Fruit fly (Drosophila melanogaster): Measurements from ENCODE around the gene Diap1.

Diap1 gene

dm6 chr3L:16051719-16052122 is 887 bp upstream of the Diap1 start, which contains the start of gene Mbs (continued):
- TF ChIP-seq CG6791 (GFP tag; IDR thresholded peaks at IDR 0.05; ENCODE audit: partially characterized antibody) (peak; percentile 71), CG15479 (GFP tag; optimal IDR thresholded peaks at IDR 0.05) (no peak), CG10543 (GFP tag; optimal IDR thresholded peaks at IDR 0.05) (peak; percentile 70), CG7556 (GFP tag; optimal IDR thresholded peaks at IDR 0.05) (no peak), CG9437 (GFP tag; optimal IDR thresholded peaks at IDR 0.05) (no peak), so (GFP tag; IDR thresholded peaks at IDR 0.05) (peak; percentile 58; the same call in 1 of the 3 replicates), CG17802 (tag; optimal IDR thresholded peaks at IDR 0.05) (no peak), ara (GFP tag; IDR thresholded peaks at IDR 0.05) (no peak), shn (GFP tag; optimal IDR thresholded peaks at IDR 0.05) (no peak), CG17568 (GFP tag; optimal IDR thresholded peaks at IDR 0.05) (no peak), bcd (GFP tag; optimal IDR thresholded peaks at IDR 0.05) (no peak), CG8281 (tag; optimal IDR thresholded peaks at IDR 0.05) (no peak), CG16813 (GFP tag; IDR thresholded peaks at IDR 0.05; ENCODE audit: partially characterized antibody) (peak; percentile 57; the same call in 2 of the 3 replicates), jing (GFP tag; optimal IDR thresholded peaks at IDR 0.05) (no peak), stwl (tag; optimal IDR thresholded peaks at IDR 0.05) (peak; percentile 43), CG10366 (GFP tag; IDR thresholded peaks at IDR 0.05) (no peak; the same call in 1 of the 2 replicates), corto (GFP tag; optimal IDR thresholded peaks at IDR 0.05) (no peak), CG2116 (GFP tag; optimal IDR thresholded peaks at IDR 0.05) (no peak), CG2120 (GFP tag; optimal IDR thresholded peaks at IDR 0.05) (no peak), CG9932 (GFP tag; IDR thresholded peaks at IDR 0.05) (peak; percentile 7; the same call in 1 of the 2 replicates), Sry-δ (GFP tag; optimal IDR thresholded peaks at IDR 0.05) (peak; percentile 49), NC2β (GFP tag; optimal IDR thresholded peaks at IDR 0.05) (no peak), ci (GFP tag; IDR thresholded peaks at IDR 0.05) (peak; percentile 62; the same call in 2 of the 3 replicates), CG4854 (GFP tag; optimal IDR thresholded peaks at IDR 0.05) (no peak), CG42726 (GFP tag; IDR thresholded peaks at IDR 0.05; ENCODE audit: partially characterized antibody) (peak; percentile 54; the same call in 1 of the 2 replicates), CG17186 (GFP tag; optimal IDR thresholded peaks at IDR 0.05) (peak; percentile 46), CG34224 (GFP tag; IDR thresholded peaks at IDR 0.05; ENCODE audit: partially characterized antibody) (peak; percentile 78), tin (GFP tag; optimal IDR thresholded peaks at IDR 0.05) (no peak), abd-A (tag; optimal IDR thresholded peaks at IDR 0.05) (peak; percentile 61), cad (GFP tag; optimal IDR thresholded peaks at IDR 0.05) (no peak), dm (GFP tag; optimal IDR thresholded peaks at IDR 0.05) (no peak), Six4 (GFP tag; optimal IDR thresholded peaks at IDR 0.05) (no peak), lmd (GFP tag; IDR thresholded peaks at IDR 0.05) (no peak), CG18619 (GFP tag; optimal IDR thresholded peaks at IDR 0.05) (peak; percentile 23), Chrac-16 (GFP tag; optimal IDR thresholded peaks at IDR 0.05) (no peak), CG11695 (GFP tag; IDR thresholded peaks at IDR 0.05) (no peak), GATAe (GFP tag; conservative IDR thresholded peaks at IDR 0.05) (no peak), Hey (tag; optimal IDR thresholded peaks at IDR 0.05) (no peak), CG18011 (GFP tag; optimal IDR thresholded peaks at IDR 0.05) (no peak), nerfin-2 (GFP tag; IDR thresholded peaks at IDR 0.05; ENCODE audit: partially characterized antibody) (0 out of 2 replicates have a peak, but pooled peaks have one; percentile 7), CG9876 (GFP tag; optimal IDR thresholded peaks at IDR 0.05) (no peak), Meics (GFP tag; optimal IDR thresholded peaks at IDR 0.05) (peak; percentile 12), CG33213 (GFP tag; optimal IDR thresholded peaks at IDR 0.05) (peak; percentile 51), Rx (GFP tag; IDR thresholded peaks at IDR 0.05) (no peak), Dip2 (GFP tag; IDR thresholded peaks at IDR 0.05) (no peak), dmrt11E (tag; optimal IDR thresholded peaks at IDR 0.05) (no peak), Kr (GFP tag; optimal IDR thresholded peaks at IDR 0.05) (no peak), CG3847 (GFP tag; IDR thresholded peaks at IDR 0.05) (peak; percentile 11; the same call in 1 of the 2 replicates), CG4730 (GFP tag; IDR thresholded peaks at IDR 0.05) (no peak), Dbx (GFP tag; IDR thresholded peaks at IDR 0.05) (peak; percentile 19; the same call in 1 of the 3 replicates)
